Fruit fly (Drosophila melanogaster): ENCODE measurements around the gene TfIIB.

TfIIB gene

DNA sequence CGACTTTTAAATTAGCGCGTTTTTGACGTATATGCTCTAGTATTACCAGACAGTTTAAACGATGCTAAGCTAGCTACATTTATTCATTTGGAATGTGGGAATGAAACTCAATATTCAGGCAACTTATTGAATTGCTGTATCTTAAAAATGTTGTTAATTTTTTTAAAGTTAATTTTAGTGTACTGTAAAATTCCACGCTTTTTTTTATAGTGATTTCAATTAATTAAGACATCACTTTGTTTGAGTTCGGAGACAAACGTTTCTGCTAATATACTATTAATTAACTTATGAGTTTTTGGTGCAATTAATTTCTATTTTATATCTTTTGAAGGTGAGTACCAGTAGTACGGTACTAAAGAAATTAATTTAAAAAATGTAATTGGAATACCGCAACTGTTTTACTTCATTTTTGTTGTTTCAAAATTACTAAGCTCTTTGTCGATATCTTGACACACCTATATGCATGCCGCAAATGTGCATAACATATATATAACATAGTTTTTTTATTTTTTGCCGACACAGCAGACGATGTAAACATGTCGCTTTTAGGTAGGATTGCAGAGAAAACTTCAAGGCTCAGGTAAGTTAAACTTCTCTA, 44.8 kb upstream of the TfIIB start, which contains the start of the genes Cdk1 and mRpS7 (continued):
- TF ChIP-seq CG7786 (GFP tag; optimal IDR thresholded peaks at IDR 0.05) (peak; percentile 47), Mad (GFP tag; optimal IDR thresholded peaks at IDR 0.05) (peak; percentile 40), esg (GFP tag; conservative IDR thresholded peaks at IDR 0.05) (peak; percentile 66), zfh2 (GFP tag; optimal IDR thresholded peaks at IDR 0.05) (peak; percentile 52), Lhr (GFP tag; optimal IDR thresholded peaks at IDR 0.05) (peak; percentile 45), cg (GFP tag; optimal IDR thresholded peaks at IDR 0.05) (no peak), dm (GFP tag; optimal IDR thresholded peaks at IDR 0.05) (peak; percentile 43), CG4282 (GFP tag; optimal IDR thresholded peaks at IDR 0.05) (no peak), CG14860 (GFP tag; IDR thresholded peaks at IDR 0.05; ENCODE audit: partially characterized antibody) (no peak), sd (tag; optimal IDR thresholded peaks at IDR 0.05) (peak; percentile 59), Usf (GFP tag; optimal IDR thresholded peaks at IDR 0.05) (peak; percentile 40), mirr (GFP tag; optimal IDR thresholded peaks at IDR 0.05) (no peak), unpg (GFP tag; optimal IDR thresholded peaks at IDR 0.05) (peak; percentile 79), gsb (GFP tag; IDR thresholded peaks at IDR 0.05) (0 out of 2 replicates have a peak, but pooled peaks have one; percentile 32), trh (GFP tag; optimal IDR thresholded peaks at IDR 0.05) (peak; percentile 60), CG12942 (GFP tag; optimal IDR thresholded peaks at IDR 0.05) (peak; percentile 62), zfh1 (GFP tag; IDR thresholded peaks at IDR 0.05) (peak; percentile 73), CG12219 (GFP tag; optimal IDR thresholded peaks at IDR 0.05) (peak; percentile 33), Doc2 (GFP tag; IDR thresholded peaks at IDR 0.05) (no peak), CG42726 (GFP tag; IDR thresholded peaks at IDR 0.05; ENCODE audit: partially characterized antibody) (no peak), CG7357 (GFP tag; IDR thresholded peaks at IDR 0.05) (peak; percentile 65; the same call in 2 of the 3 replicates), knrl (GFP tag; IDR thresholded peaks at IDR 0.05; ENCODE audit: partially characterized antibody) (no peak), Hr3 (GFP tag; optimal IDR thresholded peaks at IDR 0.05) (peak; percentile 80), YL-1 (GFP tag; optimal IDR thresholded peaks at IDR 0.05) (peak; percentile 26), CkIIα-i1 (GFP tag; IDR thresholded peaks at IDR 0.05) (no peak), zen (tag; optimal IDR thresholded peaks at IDR 0.05) (peak; percentile 70), B-H1 (GFP tag; IDR thresholded peaks at IDR 0.05) (peak; percentile 63), CG3281 (GFP tag; optimal IDR thresholded peaks at IDR 0.05) (peak; percentile 75), ase (GFP tag; IDR thresholded peaks at IDR 0.05) (peak; percentile 60; the same call in 2 of the 3 replicates), oc (tag; optimal IDR thresholded peaks at IDR 0.05) (no peak), CG17385 (GFP tag; optimal IDR thresholded peaks at IDR 0.05) (peak; percentile 68), tgo (GFP tag; IDR thresholded peaks at IDR 0.05) (peak; percentile 61), hth (optimal IDR thresholded peaks at IDR 0.05) (no peak), lbe (GFP tag; optimal IDR thresholded peaks at IDR 0.05) (no peak), E2f1 (GFP tag; IDR thresholded peaks at IDR 0.05) (peak; percentile 56), CG9817 (tag; optimal IDR thresholded peaks at IDR 0.05) (peak; percentile 68), CG11093 (GFP tag; IDR thresholded peaks at IDR 0.05) (0 out of 3 replicates have a peak, but pooled peaks have one; percentile 16), CG11247 (GFP tag; IDR thresholded peaks at IDR 0.05) (peak; percentile 43; the same call in 1 of the 2 replicates), H2.0 (GFP tag; IDR thresholded peaks at IDR 0.05) (peak; percentile 76), CG32772 (GFP tag; IDR thresholded peaks at IDR 0.05) (peak; percentile 72), CG14710 (tag; optimal IDR thresholded peaks at IDR 0.05) (peak; percentile 87), CG11695 (GFP tag; IDR thresholded peaks at IDR 0.05) (peak; percentile 70), cwo (GFP tag; optimal IDR thresholded peaks at IDR 0.05) (peak; percentile 44), CG12769 (tag; optimal IDR thresholded peaks at IDR 0.05) (no peak), CG16779 (GFP tag; IDR thresholded peaks at IDR 0.05) (no peak), CG8290 (GFP tag; optimal IDR thresholded peaks at IDR 0.05) (peak; percentile 43), CG8290 (tag; optimal IDR thresholded peaks at IDR 0.05) (peak in 1 of 2 experiments; percentile 19), crol (GFP tag; IDR thresholded peaks at IDR 0.05) (no peak), CG12155 (GFP tag; optimal IDR thresholded peaks at IDR 0.05) (peak; percentile 69), NK7.1 (GFP tag; optimal IDR thresholded peaks at IDR 0.05) (no peak), CG17802 (tag; optimal IDR thresholded peaks at IDR 0.05) (peak; percentile 85)
